Worm (Caenorhabditis elegans): ENCODE results near the gene W03B1.3.
A peak's percentile ranks its signal among the peaks of the same experiment; 100 is the strongest.

The W03B1.3 gene

ce11 chrIV:4360497-4360896, 24.5 kb upstream of the W03B1.3 start, which contains the start of gene F55F10.1 (continued):
- TF ChIP-seq grh-1 (GFP tag; IDR thresholded peaks at IDR 0.05) (peak; percentile 49), dpl-1 (GFP tag; optimal IDR thresholded peaks at IDR 0.05) (peak; percentile 76 to 84 (median 83)), C04F5.9 (tag; optimal IDR thresholded peaks at IDR 0.05) (peak; percentile 20), aly-2 (tag; optimal IDR thresholded peaks at IDR 0.05) (peak; percentile 11), unc-130 (tag; optimal IDR thresholded peaks at IDR 0.05) (peak; percentile 80), zip-4 (GFP tag; optimal IDR thresholded peaks at IDR 0.05) (peak; percentile 46), lin-15B (tag; optimal IDR thresholded peaks at IDR 0.05) (peak; percentile 8), hlh-17 (GFP tag; optimal IDR thresholded peaks at IDR 0.05; ENCODE audit: borderline replicate concordance) (no peak), xbp-1 (tag; optimal IDR thresholded peaks at IDR 0.05) (peak; percentile 79), snu-23 (GFP tag; optimal IDR thresholded peaks at IDR 0.05) (peak; percentile 84), C34B4.2 (tag; optimal IDR thresholded peaks at IDR 0.05) (no peak), ztf-11 (tag; optimal IDR thresholded peaks at IDR 0.05) (no peak), nhr-11 (tag; optimal IDR thresholded peaks at IDR 0.05) (peak; percentile 38), ceh-90 (tag; optimal IDR thresholded peaks at IDR 0.05) (peak; percentile 29)

DNA sequence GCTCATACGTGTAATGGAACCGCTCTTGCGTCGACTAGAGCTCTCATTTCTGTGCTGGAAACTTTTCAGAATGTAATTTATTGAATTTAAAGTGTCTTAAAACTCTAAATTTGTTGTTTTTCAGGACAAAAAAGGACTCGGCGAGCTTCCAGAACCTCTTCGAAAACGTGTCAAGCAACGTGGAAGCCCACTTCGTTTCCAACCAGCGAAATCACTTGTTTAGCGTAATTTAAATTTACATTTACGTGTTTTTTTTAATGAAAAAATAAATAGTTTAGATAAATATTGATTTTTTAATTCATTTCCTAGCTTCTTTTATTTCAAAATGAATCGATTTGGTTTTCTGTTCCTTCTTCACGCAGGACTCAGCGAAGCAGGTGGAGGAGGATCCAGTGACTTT, 23.6 kb upstream of the W03B1.3 start, which contains the start of gene F55F10.3:
TSS of gene F55F10.3 (plus strand) at position 301 of the 400 bp plus-strand sequence.
- TF ChIP-seq F16B12.6 (tag; optimal IDR thresholded peaks at IDR 0.05) (no peak), vab-15 (tag; optimal IDR thresholded peaks at IDR 0.05) (no peak), mep-1 (tag; optimal IDR thresholded peaks at IDR 0.05) (no peak), efl-3 (GFP tag; optimal IDR thresholded peaks at IDR 0.05) (no peak), isw-1 (GFP tag; IDR thresholded peaks at IDR 0.05) (no peak), fkh-4 (tag; optimal IDR thresholded peaks at IDR 0.05; ENCODE audit: borderline replicate concordance) (no peak), ceh-90 (tag; optimal IDR thresholded peaks at IDR 0.05) (no peak), jun-1 (tag; optimal IDR thresholded peaks at IDR 0.05) (no peak), pag-3 (tag; optimal IDR thresholded peaks at IDR 0.05; ENCODE audit: borderline replicate concordance, insufficient read depth) (no peak), unc-30 (tag; optimal IDR thresholded peaks at IDR 0.05) (no peak), lin-13 (GFP tag; optimal IDR thresholded peaks at IDR 0.05) (no peak), fkh-8 (tag; optimal IDR thresholded peaks at IDR 0.05) (no peak), tlp-1 (tag; optimal IDR thresholded peaks at IDR 0.05) (no peak), aly-2 (tag; optimal IDR thresholded peaks at IDR 0.05) (no peak), C34B4.2 (tag; optimal IDR thresholded peaks at IDR 0.05) (no peak), fkh-10 (GFP tag; optimal IDR thresholded peaks at IDR 0.05) (no peak), egl-13 (tag; optimal IDR thresholded peaks at IDR 0.05) (no peak), ceh-88 (GFP tag; IDR thresholded peaks at IDR 0.05) (no peak), xbp-1 (tag; optimal IDR thresholded peaks at IDR 0.05) (no peak)

ce11 chrIV:4357296-4357695, 21.3 kb upstream of the W03B1.3 start, which contains the start of gene sars-2:
Gene sars-2, plus strand, starts transcription at chrIV:4357636.
- TF ChIP-seq egl-13 (tag; optimal IDR thresholded peaks at IDR 0.05) (no peak), fkh-8 (tag; optimal IDR thresholded peaks at IDR 0.05) (no peak), C16A3.4 (tag; optimal IDR thresholded peaks at IDR 0.05) (peak; percentile 33), ceh-82 (tag; optimal IDR thresholded peaks at IDR 0.05) (peak in 1 of 3 experiments; percentile 32), lin-35 (GFP tag; optimal IDR thresholded peaks at IDR 0.05) (peak; percentile 92 to 96), jun-1 (tag; optimal IDR thresholded peaks at IDR 0.05) (no peak), nhr-47 (tag; optimal IDR thresholded peaks at IDR 0.05) (peak; percentile 23), Y116A8C.19 (tag; optimal IDR thresholded peaks at IDR 0.05; ENCODE audit: borderline replicate concordance) (no peak), lin-14 (GFP tag; optimal IDR thresholded peaks at IDR 0.05) (peak; percentile 8), hlh-17 (GFP tag; optimal IDR thresholded peaks at IDR 0.05; ENCODE audit: borderline replicate concordance) (no peak), dpl-1 (GFP tag; optimal IDR thresholded peaks at IDR 0.05) (peak; percentile 85 to 94 (median 90)), lin-15B (tag; optimal IDR thresholded peaks at IDR 0.05) (peak; percentile 49), xbp-1 (tag; optimal IDR thresholded peaks at IDR 0.05) (peak; percentile 40), pax-3 (tag; optimal IDR thresholded peaks at IDR 0.05) (no peak), nhr-90 (tag; optimal IDR thresholded peaks at IDR 0.05; ENCODE audit: poor library complexity) (peak; percentile 25), mep-1 (tag; optimal IDR thresholded peaks at IDR 0.05) (peak; percentile 43), rnt-1 (tag; optimal IDR thresholded peaks at IDR 0.05) (peak; percentile 44), nhr-20 (tag; optimal IDR thresholded peaks at IDR 0.05) (peak; percentile 25), isw-1 (GFP tag; IDR thresholded peaks at IDR 0.05) (peak; percentile 19; the same call in 1 of the 2 replicates), nhr-85 (tag) (peak; percentile 33), elt-2 (tag; optimal IDR thresholded peaks at IDR 0.05) (no peak), lsy-2 (tag; optimal IDR thresholded peaks at IDR 0.05) (peak; percentile 75 to 78), nhr-71 (tag; optimal IDR thresholded peaks at IDR 0.05) (peak; percentile 46), tbx-2 (tag; optimal IDR thresholded peaks at IDR 0.05) (peak; percentile 25), dsc-1 (tag; optimal IDR thresholded peaks at IDR 0.05) (peak; percentile 50), swsn-7 (tag; optimal IDR thresholded peaks at IDR 0.05) (peak; percentile 27), skn-1 (tag; optimal IDR thresholded peaks at IDR 0.05) (peak; percentile 69), snu-23 (GFP tag; optimal IDR thresholded peaks at IDR 0.05) (peak; percentile 52), C04F5.9 (tag; optimal IDR thresholded peaks at IDR 0.05) (no peak)

Measured in whole organism, L1 larva.